Worm (Caenorhabditis elegans) whole organism, midembryonic: ENCODE measurements around the gene Y48B6A.10.

Experiments
- T22C8.4 ChIP-seq: fragments of 200-800 bp; sonication (Bioruptor generic); IDR thresholded peaks from 2 replicates; pipeline ENCODE4 v1.3.6; 2022; ENCODE audit warnings: missing genetic modification characterization, missing compliant biosample characterization
- cog-1 ChIP-seq: sonication (generic microtip); optimal IDR thresholded peaks from 2 replicates; lab custom pipeline; 2016; ENCODE audit warnings: missing genetic modification characterization, missing compliant biosample characterization
- flt-1 ChIP-seq: fragments of 200-800 bp; sonication (Bioruptor generic); IDR thresholded peaks from 2 replicates; pipeline ENCODE4 v1.3.6; 2022; ENCODE audit warnings: missing genetic modification characterization, missing compliant biosample characterization
- klf-2 ChIP-seq: fragments of 200-800 bp; sonication (Bioruptor generic); conservative IDR thresholded peaks from 2 replicates; pipeline ENCODE4 v1.3.6; 2022; ENCODE audit warnings: missing genetic modification reagents, missing genetic modification characterization, missing compliant biosample characterization
- med-1 ChIP-seq: sonication (generic microtip); optimal IDR thresholded peaks from 2 replicates; lab custom pipeline; 2017; ENCODE audit warnings: missing genetic modification characterization, mild to moderate bottlenecking, missing compliant biosample characterization, antibody characterized with exemption, missing genetic modification reagents; ENCODE audit not compliant: insufficient read depth
- ref-1 ChIP-seq: fragments of 200-800 bp; sonication (Bioruptor generic); conservative IDR thresholded peaks from 2 replicates; pipeline ENCODE4 v1.3.6; 2022; ENCODE audit warnings: missing genetic modification reagents, missing genetic modification characterization, missing compliant biosample characterization
- tab-1 ChIP-seq: fragments of 200-800 bp; sonication (Bioruptor generic); IDR thresholded peaks from 2 replicates; pipeline ENCODE4 v1.3.6; 2022; ENCODE audit warnings: missing genetic modification characterization, missing compliant biosample characterization
- ztf-23 ChIP-seq: fragments of 200-800 bp; sonication (Bioruptor generic); IDR thresholded peaks from 2 replicates; pipeline ENCODE4 v1.3.6; 2022; ENCODE audit warnings: missing genetic modification reagents, missing genetic modification characterization, missing compliant biosample characterization
- ztf-29 ChIP-seq: fragments of 200-800 bp; sonication (Bioruptor generic); IDR thresholded peaks from 2 replicates; pipeline ENCODE4 v1.3.6; 2022; ENCODE audit warnings: missing genetic modification reagents, missing genetic modification characterization, missing compliant biosample characterization

Y48B6A.10 gene

ce11 chrII:14250147-14250965 is 36.1 kb downstream of the Y48B6A.10 start, which contains the start of gene hmg-1.1:
Gene hmg-1.1 (plus strand): TSS chrII:14250695.
- TF ChIP-seq flt-1 (GFP tag; lab: Robert Waterston, UW) (peak; percentile 80; the same call in 1 of the 2 replicates), cog-1 (tag; lab: Kevin White, UChicago) (peak; percentile 72), tab-1 (GFP tag; lab: Robert Waterston, UW) (no peak), ztf-29 (GFP tag; lab: Robert Waterston, UW) (peak; percentile 41; the same call in 1 of the 2 replicates), ztf-23 (GFP tag; lab: Robert Waterston, UW) (peak; percentile 82)

ce11 chrII:14251400-14251940 is 37.3 kb downstream of the Y48B6A.10 start:
- peak; percentile 66 for TF ChIP-seq ztf-23 (GFP tag; lab: Robert Waterston, UW)
- TF ChIP-seq T22C8.4: no peak
- TF ChIP-seq ref-1 (GFP tag; lab: Robert Waterston, UW): 0 out of 2 replicates have a peak, but pooled peaks have one; percentile 51
- TF ChIP-seq ztf-29 (GFP tag; lab: Robert Waterston, UW): no peak; the same call in 1 of the 2 replicates
- no peak for TF ChIP-seq med-1 (GFP tag; lab: Kevin White, UChicago)
- 0 out of 2 replicates have a peak, but pooled peaks have one; percentile 31 for TF ChIP-seq klf-2 (GFP tag; lab: Robert Waterston, UW)
- TF ChIP-seq cog-1 (tag; lab: Kevin White, UChicago): peak; percentile 66
- peak; percentile 83 for TF ChIP-seq flt-1 (GFP tag; lab: Robert Waterston, UW)
- no peak for TF ChIP-seq tab-1 (GFP tag; lab: Robert Waterston, UW)

DNA sequence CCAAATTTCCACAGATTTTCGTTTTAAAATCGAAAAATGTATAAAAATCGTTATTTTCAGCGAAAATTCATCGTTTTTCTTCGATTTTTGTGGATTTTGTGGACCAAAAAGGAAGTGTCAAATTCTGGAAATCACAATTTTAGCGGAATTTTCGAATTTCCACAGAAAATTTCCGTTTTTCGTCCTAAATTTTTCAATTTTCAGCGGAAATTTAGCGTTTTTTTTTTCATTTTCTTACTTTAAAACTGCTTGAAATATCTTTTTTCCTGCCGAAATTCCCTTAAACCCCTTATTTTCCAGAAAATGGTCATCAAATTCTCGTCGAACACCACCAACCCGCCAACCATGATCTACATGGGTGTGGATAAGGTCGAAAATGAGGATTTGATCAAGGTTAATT is 37.8 kb downstream of the Y48B6A.10 start, which contains the start of gene Y54G11A.2:
TSS of gene Y54G11A.2 (plus strand) at position 301 of the 400 bp plus-strand sequence.
- TF ChIP-seq ref-1 (GFP tag; lab: Robert Waterston, UW) (no peak), ztf-23 (GFP tag; lab: Robert Waterston, UW) (no peak), ztf-29 (GFP tag; lab: Robert Waterston, UW) (no peak), klf-2 (GFP tag; lab: Robert Waterston, UW) (no peak), cog-1 (tag; lab: Kevin White, UChicago) (no peak), tab-1 (GFP tag; lab: Robert Waterston, UW) (no peak), med-1 (GFP tag; lab: Kevin White, UChicago) (no peak), T22C8.4 (no peak), flt-1 (GFP tag; lab: Robert Waterston, UW) (no peak)

- no peak for TF ChIP-seq cog-1 (tag; lab: Kevin White, UChicago)
- no peak for TF ChIP-seq flt-1 (GFP tag; lab: Robert Waterston, UW)
- no peak for TF ChIP-seq ref-1 (GFP tag; lab: Robert Waterston, UW)
- no peak for TF ChIP-seq ztf-29 (GFP tag; lab: Robert Waterston, UW)
- TF ChIP-seq tab-1 (GFP tag; lab: Robert Waterston, UW): no peak
- TF ChIP-seq klf-2 (GFP tag; lab: Robert Waterston, UW): no peak
- no peak for TF ChIP-seq med-1 (GFP tag; lab: Kevin White, UChicago)
- no peak for TF ChIP-seq T22C8.4
- TF ChIP-seq ztf-23 (GFP tag; lab: Robert Waterston, UW): no peak
These were observed 41.6 kb downstream of the Y48B6A.10 start for ce11 chrII:14255850-14256249.

- no peak for TF ChIP-seq flt-1 (GFP tag; lab: Robert Waterston, UW)
- no peak for TF ChIP-seq med-1 (GFP tag; lab: Kevin White, UChicago)
- TF ChIP-seq klf-2 (GFP tag; lab: Robert Waterston, UW): no peak
- TF ChIP-seq ztf-29 (GFP tag; lab: Robert Waterston, UW): no peak
- TF ChIP-seq ref-1 (GFP tag; lab: Robert Waterston, UW): no peak
- no peak for TF ChIP-seq tab-1 (GFP tag; lab: Robert Waterston, UW)
- TF ChIP-seq cog-1 (tag; lab: Kevin White, UChicago): no peak
- TF ChIP-seq T22C8.4: no peak
- TF ChIP-seq ztf-23 (GFP tag; lab: Robert Waterston, UW): no peak
These were observed 42.6 kb downstream of the Y48B6A.10 start, which contains the start of gene Y54G11A.19 for ce11 chrII:14256779-14257178. Gene Y54G11A.19 (minus strand): TSS chrII:14256879.

DNA sequence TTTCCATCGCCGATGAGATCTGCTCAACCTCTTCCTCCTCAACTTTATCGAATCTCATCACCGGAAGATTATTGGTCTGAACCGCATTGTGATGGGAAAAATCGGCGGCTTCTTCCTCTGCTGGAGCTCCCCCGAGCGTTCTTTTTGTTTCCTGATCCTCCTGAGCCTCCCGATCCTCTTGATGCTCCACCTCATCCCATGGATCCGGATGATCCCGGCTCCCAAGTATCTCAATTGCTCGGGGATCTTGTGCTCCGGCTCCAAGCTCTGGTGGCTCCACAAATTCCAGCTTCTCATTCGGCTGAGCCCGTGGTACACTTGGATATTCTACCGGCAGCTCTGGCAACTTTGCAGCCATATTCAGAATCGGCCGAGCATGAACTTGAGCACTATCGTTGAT is 43.7 kb downstream of the Y48B6A.10 start:
- TF ChIP-seq ztf-29 (GFP tag; lab: Robert Waterston, UW) (no peak), ref-1 (GFP tag; lab: Robert Waterston, UW) (no peak), ztf-23 (GFP tag; lab: Robert Waterston, UW) (no peak), cog-1 (tag; lab: Kevin White, UChicago) (no peak), flt-1 (GFP tag; lab: Robert Waterston, UW) (no peak), tab-1 (GFP tag; lab: Robert Waterston, UW) (no peak), klf-2 (GFP tag; lab: Robert Waterston, UW) (no peak), T22C8.4 (no peak), med-1 (GFP tag; lab: Kevin White, UChicago) (no peak)
